Worm (Caenorhabditis elegans): ENCODE data around the gene Y45F10C.2.

The Y45F10C.2 gene

DNA sequence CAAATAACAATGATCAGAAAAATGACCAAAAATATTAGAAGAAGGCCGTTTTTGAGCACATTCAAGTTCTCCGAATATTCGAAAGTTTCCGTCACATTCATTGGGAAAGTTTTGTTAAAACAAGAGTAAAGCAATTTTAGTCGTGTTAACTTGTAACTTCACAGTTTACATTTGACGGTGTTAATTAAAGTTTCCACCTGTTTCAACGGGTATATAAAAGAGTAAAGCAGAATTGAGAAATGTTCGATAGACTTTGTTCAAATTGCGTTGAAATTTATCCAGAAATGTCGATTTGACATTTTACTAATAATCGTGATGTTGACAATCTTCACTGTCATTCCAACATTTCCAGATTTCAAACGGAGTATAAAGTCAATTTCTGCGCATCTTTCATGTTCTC lies 16.6 kb downstream of the Y45F10C.2 start, which contains the start of gene srz-29:
Gene srz-29 (minus strand): TSS at position 101 of the 400 bp plus-strand sequence.
- TF ChIP-seq aly-2 (tag; optimal IDR thresholded peaks at IDR 0.05) (no peak), ceh-9 (tag; optimal IDR thresholded peaks at IDR 0.05) (no peak), fos-1 (tag; optimal IDR thresholded peaks at IDR 0.05) (no peak), nhr-237 (tag; optimal IDR thresholded peaks at IDR 0.05) (no peak), fkh-2 (tag; optimal IDR thresholded peaks at IDR 0.05) (no peak), nhr-28 (tag; optimal IDR thresholded peaks at IDR 0.05) (no peak), hmg-11 (tag; optimal IDR thresholded peaks at IDR 0.05) (no peak), ceh-16 (tag; optimal IDR thresholded peaks at IDR 0.05) (no peak), snpc-4 (tag; optimal IDR thresholded peaks at IDR 0.05) (no peak), ZK546.5 (tag; optimal IDR thresholded peaks at IDR 0.05) (no peak), nhr-77 (tag; optimal IDR thresholded peaks at IDR 0.05) (no peak), mml-1 (tag; optimal IDR thresholded peaks at IDR 0.05) (no peak), tbx-2 (tag; optimal IDR thresholded peaks at IDR 0.05) (no peak), mdl-1 (tag; optimal IDR thresholded peaks at IDR 0.05) (no peak)

DNA sequence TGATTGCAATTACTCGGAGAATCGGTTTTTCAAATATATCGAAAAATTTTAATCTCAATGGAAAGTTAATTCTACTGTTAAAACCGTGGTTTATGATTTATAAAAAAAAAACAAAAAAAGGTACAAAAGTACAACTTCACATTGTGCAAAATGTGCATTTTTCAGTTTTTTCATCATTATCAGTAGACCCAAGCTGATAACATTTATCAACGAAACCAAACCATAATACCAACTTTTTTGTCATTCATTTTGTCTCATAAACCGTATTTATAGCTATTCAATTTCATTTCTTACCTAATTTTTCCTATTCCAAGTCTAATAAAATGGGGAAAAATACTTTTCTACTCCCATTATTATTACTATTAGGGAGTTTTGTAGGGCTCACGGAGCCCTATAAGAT lies 23.4 kb downstream of the Y45F10C.2 start, which contains the start of gene ugt-22:
Gene ugt-22 (plus strand): TSS at position 234 of the 400 bp plus-strand sequence.
- TF ChIP-seq pqm-1 (tag; optimal IDR thresholded peaks at IDR 0.05) (peak; percentile 83), ztf-4 (tag; optimal IDR thresholded peaks at IDR 0.05) (no peak), lsy-12 (tag; optimal IDR thresholded peaks at IDR 0.05) (no peak), tbx-2 (tag; optimal IDR thresholded peaks at IDR 0.05) (no peak), lin-15B (tag; optimal IDR thresholded peaks at IDR 0.05) (no peak), nhr-237 (tag; optimal IDR thresholded peaks at IDR 0.05) (no peak), ZK546.5 (tag; optimal IDR thresholded peaks at IDR 0.05) (no peak), nhr-67 (tag; optimal IDR thresholded peaks at IDR 0.05) (no peak), R02D3.7 (tag; optimal IDR thresholded peaks at IDR 0.05) (no peak), nhr-43 (tag; optimal IDR thresholded peaks at IDR 0.05; ENCODE audit: poor library complexity, severe bottlenecking) (no peak), mml-1 (tag; optimal IDR thresholded peaks at IDR 0.05) (no peak), fos-1 (tag; optimal IDR thresholded peaks at IDR 0.05) (no peak), elt-1 (tag; optimal IDR thresholded peaks at IDR 0.05) (no peak), ceh-82 (tag; optimal IDR thresholded peaks at IDR 0.05) (no peak), ama-1 (optimal IDR thresholded peaks at IDR 0.05) (no peak), egl-5 (tag; optimal IDR thresholded peaks at IDR 0.05) (no peak), daf-12 (tag; optimal IDR thresholded peaks at IDR 0.05) (no peak), nhr-12 (tag; optimal IDR thresholded peaks at IDR 0.05) (no peak), skn-1 (tag; optimal IDR thresholded peaks at IDR 0.05) (peak; percentile 22), mdl-1 (tag; optimal IDR thresholded peaks at IDR 0.05) (no peak), elt-2 (tag; optimal IDR thresholded peaks at IDR 0.05) (peak; percentile 86)

DNA sequence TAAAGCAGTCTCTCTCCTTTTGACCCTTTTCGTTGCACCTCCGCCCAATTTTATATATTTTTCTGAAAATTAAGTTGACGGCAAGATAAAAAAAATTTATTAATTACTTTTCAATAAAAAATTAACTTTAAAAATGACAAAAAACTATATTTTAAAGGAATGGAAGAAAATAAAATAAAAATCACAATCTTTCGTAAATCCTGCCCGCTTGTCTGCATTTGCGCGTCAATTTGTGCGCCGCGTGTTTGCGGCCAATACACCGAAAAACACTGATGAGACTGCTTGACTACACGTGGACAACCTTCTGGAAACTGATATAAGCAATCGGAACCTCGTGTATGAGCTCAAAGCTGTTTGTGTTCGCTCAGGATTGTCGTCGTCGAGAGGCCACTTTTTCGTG lies 25.5 kb downstream of the Y45F10C.2 start, which contains the start of gene C08F11.7:
Gene C08F11.7 (plus strand): TSS at position 301 of the 400 bp plus-strand sequence.
- TF ChIP-seq unc-39 (tag; optimal IDR thresholded peaks at IDR 0.05) (no peak), ztf-11 (tag; optimal IDR thresholded peaks at IDR 0.05) (no peak), jun-1 (tag; optimal IDR thresholded peaks at IDR 0.05) (no peak), nhr-25 (tag; optimal IDR thresholded peaks at IDR 0.05) (no peak), R02D3.7 (tag; optimal IDR thresholded peaks at IDR 0.05) (no peak), lin-39 (tag; optimal IDR thresholded peaks at IDR 0.05) (no peak), ceh-16 (tag; optimal IDR thresholded peaks at IDR 0.05) (no peak), nhr-237 (tag; optimal IDR thresholded peaks at IDR 0.05) (no peak), ZK546.5 (tag; optimal IDR thresholded peaks at IDR 0.05) (no peak), snpc-4 (tag; optimal IDR thresholded peaks at IDR 0.05) (no peak), lsy-12 (tag; optimal IDR thresholded peaks at IDR 0.05) (no peak), nhr-67 (tag; optimal IDR thresholded peaks at IDR 0.05) (no peak), hmg-11 (tag; optimal IDR thresholded peaks at IDR 0.05) (no peak), lin-15B (tag; optimal IDR thresholded peaks at IDR 0.05) (no peak), pqm-1 (tag; optimal IDR thresholded peaks at IDR 0.05) (no peak), ceh-28 (tag; optimal IDR thresholded peaks at IDR 0.05) (no peak)

DNA sequence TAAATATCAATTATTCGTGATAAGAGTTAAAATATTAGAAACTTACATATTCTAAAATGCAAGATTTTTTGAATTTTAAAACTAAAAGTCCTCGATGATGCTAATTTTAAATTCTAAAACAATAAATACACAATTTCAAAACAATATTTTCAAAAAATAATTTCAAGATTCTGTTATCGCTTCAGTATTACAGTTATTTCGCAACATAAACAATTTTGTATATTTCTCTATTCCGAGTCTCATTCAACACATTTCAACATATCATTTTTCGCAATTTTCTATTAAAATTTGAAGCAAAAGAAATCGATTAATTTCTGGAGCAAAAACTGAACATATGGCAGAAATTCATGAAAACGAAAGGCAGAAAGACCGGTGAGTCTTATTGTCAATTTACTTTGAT lies 29.3 kb downstream of the Y45F10C.2 start, which contains the start of gene fbxa-98:
Gene fbxa-98 (plus strand): TSS at position 243 of the 400 bp plus-strand sequence.
- TF ChIP-seq elt-3 (tag; optimal IDR thresholded peaks at IDR 0.05), result no peak

DNA sequence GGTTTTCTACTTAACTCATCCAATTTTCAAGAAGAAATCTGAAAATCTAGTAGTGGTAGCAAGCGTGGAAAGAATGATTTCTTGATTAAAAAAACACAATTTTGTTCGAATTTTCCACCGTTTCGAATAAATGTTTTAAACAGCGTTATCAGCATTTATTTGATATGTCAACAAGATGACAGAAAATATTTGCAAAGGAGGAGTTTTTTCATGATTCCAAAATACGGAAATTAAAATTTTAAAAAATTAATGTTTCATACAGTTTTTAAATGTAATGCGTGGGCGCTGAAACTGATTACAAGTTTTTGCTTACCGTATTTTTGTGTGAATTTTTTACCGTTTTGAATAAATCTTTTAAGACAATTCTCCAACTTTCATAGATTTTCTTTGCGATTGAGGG lies 29.9 kb downstream of the Y45F10C.2 start:
- TF ChIP-seq pha-4 (tag; optimal IDR thresholded peaks at IDR 0.05) (peak; percentile 22), nhr-12 (tag; optimal IDR thresholded peaks at IDR 0.05) (no peak)

Measured in whole organism, L3 larva.